Fruit fly (Drosophila melanogaster): ENCODE data around the gene RpS21.

The RpS21 gene

dm6 chr2L:2885503-2886225 lies 29.8 kb downstream of the RpS21 start, which contains the start of the genes NTPase and lilli (continued):
- TF ChIP-seq fd96Cb (tag; optimal IDR thresholded peaks at IDR 0.05) (no peak), Gug (GFP tag; IDR thresholded peaks at IDR 0.05) (peak; percentile 20; the same call in 2 of the 4 replicates), CG33557 (GFP tag; optimal IDR thresholded peaks at IDR 0.05) (no peak), CG1024 (GFP tag; IDR thresholded peaks at IDR 0.05) (no peak), Sry-δ (GFP tag; optimal IDR thresholded peaks at IDR 0.05) (peak; percentile 84), kah (GFP tag; optimal IDR thresholded peaks at IDR 0.05) (no peak), CG9932 (GFP tag; IDR thresholded peaks at IDR 0.05) (peak; percentile 67), dmrt99B (tag; optimal IDR thresholded peaks at IDR 0.05) (no peak), maf-S (GFP tag; optimal IDR thresholded peaks at IDR 0.05) (peak; percentile 55), Abd-B (GFP tag; optimal IDR thresholded peaks at IDR 0.05) (no peak), CG10274 (GFP tag; optimal IDR thresholded peaks at IDR 0.05) (no peak), CG6683 (GFP tag; optimal IDR thresholded peaks at IDR 0.05) (peak; percentile 18), CG43689 (GFP tag; IDR thresholded peaks at IDR 0.05) (no peak), Ets97D (GFP tag; optimal IDR thresholded peaks at IDR 0.05) (peak; percentile 48), CG5953 (GFP tag; IDR thresholded peaks at IDR 0.05) (no peak), bigmax (GFP tag; optimal IDR thresholded peaks at IDR 0.05) (no peak), Xbp1 (GFP tag; optimal IDR thresholded peaks at IDR 0.05) (peak; percentile 78), so (GFP tag; IDR thresholded peaks at IDR 0.05) (0 out of 3 replicates have a peak, but pooled peaks have one; percentile 40), zen2 (GFP tag; IDR thresholded peaks at IDR 0.05; ENCODE audit: partially characterized antibody) (peak; percentile 94), run (tag; optimal IDR thresholded peaks at IDR 0.05) (no peak), Hr51 (GFP tag; optimal IDR thresholded peaks at IDR 0.05) (peak; percentile 31 to 43), CG8924 (tag; optimal IDR thresholded peaks at IDR 0.05) (no peak), CG4360 (GFP tag; IDR thresholded peaks at IDR 0.05) (no peak), CG11723 (GFP tag; optimal IDR thresholded peaks at IDR 0.05) (peak; percentile 31), CG4404 (GFP tag; IDR thresholded peaks at IDR 0.05) (peak; percentile 31; the same call in 1 of the 2 replicates), en (GFP tag; optimal IDR thresholded peaks at IDR 0.05) (no peak), gcm2 (GFP tag; optimal IDR thresholded peaks at IDR 0.05) (peak; percentile 7), zfh2 (GFP tag; optimal IDR thresholded peaks at IDR 0.05) (peak; percentile 72), CG9727 (GFP tag; optimal IDR thresholded peaks at IDR 0.05) (peak; percentile 49), al (GFP tag; IDR thresholded peaks at IDR 0.05) (0 out of 2 replicates have a peak, but pooled peaks have one; percentile 7), tio (GFP tag; optimal IDR thresholded peaks at IDR 0.05) (peak; percentile 77), CG3726 (GFP tag; IDR thresholded peaks at IDR 0.05) (no peak), bcd (GFP tag; optimal IDR thresholded peaks at IDR 0.05) (peak; percentile 56), CG9609 (GFP tag; optimal IDR thresholded peaks at IDR 0.05) (peak; percentile 76), Antp (GFP tag; optimal IDR thresholded peaks at IDR 0.05) (peak; percentile 85), Side (GFP tag; optimal IDR thresholded peaks at IDR 0.05) (peak; percentile 80), nerfin-2 (GFP tag; IDR thresholded peaks at IDR 0.05; ENCODE audit: partially characterized antibody) (peak; percentile 87), NfI (GFP tag; optimal IDR thresholded peaks at IDR 0.05) (peak; percentile 33), unpg (GFP tag; optimal IDR thresholded peaks at IDR 0.05) (peak; percentile 49), tgo (GFP tag; IDR thresholded peaks at IDR 0.05) (peak; percentile 36; the same call in 1 of the 3 replicates), knrl (GFP tag; IDR thresholded peaks at IDR 0.05; ENCODE audit: partially characterized antibody) (peak; percentile 92), CG14441 (GFP tag; IDR thresholded peaks at IDR 0.05) (peak; percentile 63), CG10366 (GFP tag; IDR thresholded peaks at IDR 0.05) (peak; percentile 22; the same call in 1 of the 2 replicates), Atf6 (GFP tag; IDR thresholded peaks at IDR 0.05) (peak; percentile 15; the same call in 1 of the 2 replicates), pho (GFP tag; optimal IDR thresholded peaks at IDR 0.05) (peak; percentile 29), ken (GFP tag; IDR thresholded peaks at IDR 0.05) (peak; percentile 78), kay (GFP tag; optimal IDR thresholded peaks at IDR 0.05) (peak; percentile 44), CG10267 (tag; optimal IDR thresholded peaks at IDR 0.05) (peak; percentile 95), Spps (tag; optimal IDR thresholded peaks at IDR 0.05) (peak; percentile 1)

Data from whole organism, embryonic.